Worm (Caenorhabditis elegans) whole organism, L4/young adult: ENCODE results near the gene Y48A6B.3.

ENCODE experiments used
- W03F9.2 ChIP-seq: fragments of 150-350 bp; optimal IDR thresholded peaks from 2 replicates; lab custom pipeline; 2014; ENCODE audit warnings: missing biosample characterization, missing genetic modification characterization
- dao-5 ChIP-seq: sonication (generic microtip); optimal IDR thresholded peaks from 2 replicates; lab custom pipeline; 2016; ENCODE audit warnings: missing genotype, missing genetic modification characterization, moderate library complexity, missing compliant biosample characterization
- him-1 ChIP-seq: sonication (generic microtip); optimal IDR thresholded peaks from 2 replicates; lab custom pipeline; 2016; ENCODE audit warnings: missing genotype, missing genetic modification reagents, missing genetic modification characterization, missing compliant biosample characterization

Y48A6B.3 gene

DNA sequence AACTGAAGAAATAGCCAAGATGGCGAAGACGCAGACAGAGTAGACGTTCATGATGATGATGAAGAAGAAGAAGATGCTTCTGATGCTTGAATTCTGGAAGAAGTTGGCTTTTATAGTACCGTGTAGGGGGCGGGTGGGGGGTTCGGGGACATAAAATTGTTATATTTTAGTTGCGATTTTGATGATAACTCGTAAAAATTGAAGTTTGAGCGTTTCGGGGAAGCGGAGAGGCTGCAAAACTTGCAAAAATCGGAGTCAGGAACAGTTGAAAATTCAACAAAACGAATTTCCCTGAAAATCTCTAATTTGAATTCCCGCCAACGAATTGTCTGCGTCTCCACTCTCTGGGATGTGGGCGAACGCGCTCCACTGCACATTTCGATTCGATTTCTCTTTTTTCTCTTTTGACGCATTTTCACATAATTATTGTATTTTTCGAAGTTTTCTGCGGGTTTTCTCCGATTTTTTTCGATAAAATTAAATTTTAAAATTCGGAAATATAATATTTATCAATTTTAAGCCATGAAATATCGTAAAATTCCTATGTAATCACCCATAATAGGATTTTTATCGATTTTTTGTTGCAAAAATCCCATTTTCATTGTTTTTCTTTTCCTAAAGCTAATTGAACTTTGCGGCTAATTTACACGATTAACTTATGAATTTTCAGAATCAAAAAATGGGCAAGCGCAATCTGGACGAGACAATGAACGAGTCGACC, at the start of gene Y48A6B.3, which contains the start of gene fipr-17:
Y48A6B.3 (plus strand) TSS at position 671 of the 721 bp plus-strand sequence.
fipr-17 (minus strand) TSS at position 51 of the 721 bp plus-strand sequence.
- no peak for TF ChIP-seq dao-5
- peak; percentile 76 for TF ChIP-seq W03F9.2 (tag; lab: Kevin White, UChicago)

- no peak for TF ChIP-seq him-1 (tag; lab: Kevin White, UChicago)
- no peak for TF ChIP-seq dao-5
- no peak for TF ChIP-seq W03F9.2 (tag; lab: Kevin White, UChicago)
Observed at ce11 chrIII:10960387-10960786, 47.6 kb upstream of the Y48A6B.3 start.

- TF ChIP-seq dao-5 (no peak), him-1 (tag; lab: Kevin White, UChicago) (no peak), W03F9.2 (tag; lab: Kevin White, UChicago) (no peak)
Observed at ce11 chrIII:10962910-10963309, 45.1 kb upstream of the Y48A6B.3 start.

DNA sequence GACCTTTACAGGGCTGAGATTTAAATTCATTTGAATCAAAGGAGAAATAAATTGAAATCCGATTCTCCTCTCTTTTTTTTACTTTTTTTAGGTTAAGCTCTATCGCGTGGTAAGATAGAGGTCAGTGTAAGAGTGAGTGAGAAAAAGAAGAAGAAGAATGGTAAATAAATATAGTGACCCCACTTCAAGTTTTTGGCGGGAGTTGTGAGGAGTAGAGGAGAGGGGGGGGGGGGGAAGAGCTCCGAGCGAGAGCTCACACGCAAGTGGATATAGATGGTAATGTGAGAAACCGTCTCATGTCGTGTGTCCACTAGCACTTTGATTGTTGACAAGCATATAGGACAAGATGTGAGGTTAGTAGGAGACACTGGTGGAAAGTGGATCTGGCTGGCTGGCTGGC, 41.0 kb upstream of the Y48A6B.3 start, which contains the start of gene W05B2.2:
W05B2.2 (minus strand) TSS at position 101 of the 400 bp plus-strand sequence.
- TF ChIP-seq W03F9.2 (tag; lab: Kevin White, UChicago): no peak

ce11 chrIII:10969644-10970043, 38.4 kb upstream of the Y48A6B.3 start, which contains the start of gene dhc-4:
TSS of gene dhc-4 (plus strand) at chrIII:10969944.
- TF ChIP-seq W03F9.2 (tag; lab: Kevin White, UChicago) (no peak), dao-5 (no peak), him-1 (tag; lab: Kevin White, UChicago) (no peak)

DNA sequence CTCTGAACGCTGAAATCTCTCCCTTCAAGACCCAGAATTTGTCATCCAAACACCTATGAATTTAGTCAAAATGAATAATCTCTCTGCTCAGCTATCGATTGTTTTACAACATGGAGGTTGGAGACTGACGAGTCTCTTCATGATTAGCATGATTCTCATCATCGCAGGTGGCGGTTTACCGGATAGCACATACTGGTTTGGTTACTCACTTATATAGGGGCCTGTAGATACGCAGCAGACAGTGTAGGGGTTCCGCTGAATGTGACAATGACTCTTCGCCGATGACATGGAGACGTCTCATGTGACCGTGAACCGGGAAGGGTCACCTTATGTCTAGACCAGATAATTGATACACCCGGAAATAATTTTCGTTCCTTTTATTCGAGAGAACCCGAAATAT, 31.4 kb upstream of the Y48A6B.3 start:
- TF ChIP-seq dao-5 (no peak), W03F9.2 (tag; lab: Kevin White, UChicago) (no peak), him-1 (tag; lab: Kevin White, UChicago) (no peak)

DNA sequence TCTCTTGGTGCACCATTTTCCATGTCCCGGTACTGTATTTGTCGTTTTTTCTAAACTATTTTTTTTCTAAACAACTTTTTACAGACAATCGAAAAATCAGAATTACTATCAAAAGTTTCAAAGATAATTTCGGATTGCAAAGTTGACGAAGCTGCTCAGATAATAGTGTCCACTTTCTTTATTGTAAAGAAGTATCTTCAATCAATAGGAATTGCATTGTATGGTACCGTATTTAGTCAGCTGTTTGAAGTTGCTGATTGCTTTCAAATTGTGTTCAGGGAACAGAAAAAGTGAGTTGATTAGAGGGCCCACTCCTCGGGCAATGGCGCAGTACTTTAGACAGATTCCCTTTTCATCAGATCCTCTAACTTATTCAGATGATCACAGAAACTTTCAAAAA, 26.5 kb upstream of the Y48A6B.3 start:
- TF ChIP-seq him-1 (tag; lab: Kevin White, UChicago) (no peak), dao-5 (no peak), W03F9.2 (tag; lab: Kevin White, UChicago) (no peak)

- no peak for TF ChIP-seq dao-5
- no peak for TF ChIP-seq him-1 (tag; lab: Kevin White, UChicago)
- no peak for TF ChIP-seq W03F9.2 (tag; lab: Kevin White, UChicago)
Observed at ce11 chrIII:10983153-10983552, 24.9 kb upstream of the Y48A6B.3 start, which contains the start of gene col-92. TSS of gene col-92 (minus strand) at chrIII:10983253.

DNA sequence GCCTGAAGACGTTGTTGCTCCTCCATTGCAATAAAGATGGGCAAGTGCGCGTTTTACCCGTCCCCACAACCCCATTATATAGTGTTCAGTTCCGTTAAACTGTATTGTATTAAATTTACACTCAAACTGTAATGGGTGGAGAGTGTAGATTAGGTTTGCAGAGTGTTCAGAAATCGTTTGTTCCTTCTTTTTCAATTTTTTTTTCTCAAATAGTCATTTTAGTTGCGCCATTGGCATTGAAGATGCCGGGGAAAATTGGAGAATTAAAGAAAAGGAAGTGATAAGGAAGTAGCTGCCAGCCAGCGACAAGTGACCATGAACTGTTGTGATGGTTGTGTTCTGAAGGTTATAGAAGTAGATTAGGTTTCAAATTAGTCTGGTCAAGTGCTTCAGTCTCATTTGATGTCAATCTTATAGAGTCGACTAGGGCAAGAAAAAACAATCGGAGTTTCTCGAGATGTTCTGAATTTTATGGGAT, 22.4 kb upstream of the Y48A6B.3 start, which contains the start of gene col-93:
col-93 (minus strand) TSS at position 51 of the 478 bp plus-strand sequence.
- TF ChIP-seq W03F9.2 (tag; lab: Kevin White, UChicago) (no peak), him-1 (tag; lab: Kevin White, UChicago) (no peak), dao-5 (no peak)

- TF ChIP-seq him-1 (tag; lab: Kevin White, UChicago): no peak
- TF ChIP-seq W03F9.2 (tag; lab: Kevin White, UChicago): no peak
- TF ChIP-seq dao-5: no peak
Observed at ce11 chrIII:10987561-10988184, 20.3 kb upstream of the Y48A6B.3 start, which contains the start of gene col-94. TSS of gene col-94 (minus strand) at chrIII:10987873.

ce11 chrIII:10989491-10990032, 18.5 kb upstream of the Y48A6B.3 start:
- TF ChIP-seq dao-5 (peak; percentile 89), W03F9.2 (tag; lab: Kevin White, UChicago) (peak; percentile 81), him-1 (tag; lab: Kevin White, UChicago) (peak; percentile 97)

DNA sequence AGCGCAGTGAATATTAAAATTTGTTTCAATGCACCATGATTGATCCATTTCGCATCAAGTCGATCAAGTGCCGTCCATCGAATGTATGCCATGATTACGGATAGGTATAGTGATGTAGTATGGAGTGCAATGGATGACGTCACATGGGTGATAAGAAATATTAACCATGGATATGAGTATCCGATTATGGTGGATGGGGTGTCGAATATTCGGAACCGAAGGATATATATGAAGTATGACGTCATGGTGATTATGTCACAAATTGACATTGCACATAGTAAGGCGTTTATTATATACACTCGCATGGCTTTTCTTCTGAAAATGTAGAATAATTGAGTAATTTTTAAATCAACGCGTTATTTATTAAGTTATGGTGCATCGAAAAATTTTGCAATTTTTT, 13.9 kb upstream of the Y48A6B.3 start:
- TF ChIP-seq him-1 (tag; lab: Kevin White, UChicago) (no peak), W03F9.2 (tag; lab: Kevin White, UChicago) (no peak), dao-5 (no peak)

DNA sequence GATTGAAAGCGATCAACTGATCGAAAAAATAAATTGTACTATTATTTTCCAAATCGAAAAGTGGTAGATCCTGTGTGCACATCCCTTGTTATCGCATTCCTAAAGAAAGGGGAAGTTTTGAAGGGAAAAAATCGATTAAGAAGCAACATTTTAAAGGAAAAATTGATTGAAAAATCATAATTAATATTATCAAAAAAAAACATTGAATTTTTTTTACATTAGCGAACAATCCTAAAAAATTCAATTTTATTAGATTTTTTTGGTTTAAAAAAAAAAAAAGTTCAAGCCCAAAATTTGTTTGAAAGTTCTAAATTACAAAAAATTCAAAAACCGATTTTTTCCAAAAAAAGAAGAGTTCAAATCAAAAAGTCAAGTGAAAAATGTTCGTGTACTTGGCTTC, 12.9 kb upstream of the Y48A6B.3 start, which contains the start of gene dmsr-5:
dmsr-5 (minus strand) TSS at position 101 of the 400 bp plus-strand sequence.
- TF ChIP-seq dao-5: no peak
- no peak for TF ChIP-seq him-1 (tag; lab: Kevin White, UChicago)

ce11 chrIII:11002808-11003207, 5.2 kb upstream of the Y48A6B.3 start:
- TF ChIP-seq W03F9.2 (tag; lab: Kevin White, UChicago): no peak
- TF ChIP-seq him-1 (tag; lab: Kevin White, UChicago): no peak
- no peak for TF ChIP-seq dao-5
